Fruit fly (Drosophila melanogaster) whole organism, embryonic: Measurements from ENCODE around the gene CG17549.

Experiments
- ATbp ChIP-seq: fragments of 200-800 bp; sonication (Bioruptor generic); optimal IDR thresholded peaks from 2 replicates; lab custom pipeline; 2017; ENCODE audit warnings: missing biosample characterization, mild to moderate bottlenecking, missing genetic modification characterization, missing genetic modification reagents
- CG10147 ChIP-seq: fragments of 200-800 bp; sonication (Bioruptor generic); optimal IDR thresholded peaks from 2 replicates; lab custom pipeline; 2019; ENCODE audit warnings: missing biosample characterization, mild to moderate bottlenecking, missing genetic modification characterization, moderate library complexity
- CG1024 ChIP-seq: fragments of 200-800 bp; sonication (Bioruptor generic); IDR thresholded peaks from 2 replicates; pipeline ENCODE4 v1.3.6; 2022; ENCODE audit warnings: missing biosample characterization, missing genetic modification characterization
- CG10565 ChIP-seq: fragments of 200-800 bp; sonication (Bioruptor generic); optimal IDR thresholded peaks from 3 replicates; lab custom pipeline; 2016; ENCODE audit warnings: missing biosample characterization, mild to moderate bottlenecking, missing genetic modification characterization
- CG11093 ChIP-seq: fragments of 200-800 bp; sonication (Bioruptor generic); IDR thresholded peaks from 3 replicates; pipeline ENCODE4 v1.3.6; 2022; ENCODE audit warnings: missing biosample characterization, missing genetic modification characterization
- CG11695 ChIP-seq: fragments of 200-800 bp; sonication (Bioruptor generic); IDR thresholded peaks from 3 replicates; pipeline ENCODE4 v1.3.6; 2022; ENCODE audit warnings: missing biosample characterization, missing genetic modification characterization
- CG11696 ChIP-seq: fragments of 200-800 bp; sonication (Bioruptor generic); IDR thresholded peaks from 2 replicates; pipeline ENCODE4 v1.3.6; 2022; ENCODE audit warnings: missing biosample characterization, missing genetic modification characterization
- CG12155 ChIP-seq: fragments of 200-800 bp; sonication (Bioruptor generic); optimal IDR thresholded peaks from 3 replicates; lab custom pipeline; 2016; ENCODE audit warnings: missing biosample characterization, missing genetic modification characterization
- CG12219 ChIP-seq: fragments of 200-800 bp; sonication (Bioruptor generic); optimal IDR thresholded peaks from 3 replicates; lab custom pipeline; 2018; ENCODE audit warnings: missing biosample characterization, mild to moderate bottlenecking, missing genetic modification characterization
- CG14667 ChIP-seq: fragments of 200-800 bp; sonication (Bioruptor generic); IDR thresholded peaks from 2 replicates; pipeline ENCODE4 v1.3.6; 2022; ENCODE audit warnings: missing biosample characterization, missing genetic modification characterization
- CG14965 ChIP-seq: fragments of 200-800 bp; sonication (Bioruptor generic); optimal IDR thresholded peaks from 2 replicates; lab custom pipeline; 2016; ENCODE audit warnings: missing biosample characterization, missing genetic modification characterization, borderline replicate concordance
- CG17359 ChIP-seq: fragments of 200-800 bp; sonication (Bioruptor generic); optimal IDR thresholded peaks from 3 replicates; lab custom pipeline; 2018; ENCODE audit warnings: missing biosample characterization, mild to moderate bottlenecking, missing genetic modification characterization, moderate library complexity
- CG17612 ChIP-seq: fragments of 200-800 bp; sonication (Bioruptor generic); IDR thresholded peaks from 2 replicates; pipeline ENCODE4 v1.3.6; 2022; ENCODE audit warnings: missing biosample characterization, missing genetic modification characterization
- CG1832 ChIP-seq: fragments of 200-800 bp; sonication (Bioruptor generic); optimal IDR thresholded peaks from 2 replicates; lab custom pipeline; 2017; ENCODE audit warnings: missing biosample characterization, mild to moderate bottlenecking, missing genetic modification characterization, inconsistent platforms
- CG2875 ChIP-seq: fragments of 200-800 bp; sonication (Bioruptor generic); optimal IDR thresholded peaks from 2 replicates; lab custom pipeline; 2017; ENCODE audit warnings: missing biosample characterization, mild to moderate bottlenecking, missing genetic modification characterization, missing genetic modification reagents
- CG2889 ChIP-seq: fragments of 200-800 bp; sonication (Bioruptor generic); IDR thresholded peaks from 3 replicates; pipeline ENCODE4 v1.3.6; 2022; ENCODE audit warnings: missing biosample characterization, missing genetic modification characterization
- CG3407 ChIP-seq: fragments of 200-800 bp; sonication (Bioruptor generic); optimal IDR thresholded peaks from 2 replicates; lab custom pipeline; 2018; ENCODE audit warnings: missing biosample characterization, mild to moderate bottlenecking, missing genetic modification characterization
- CG6254 ChIP-seq: fragments of 200-800 bp; sonication (Bioruptor generic); optimal IDR thresholded peaks from 3 replicates; lab custom pipeline; 2017; ENCODE audit warnings: mild to moderate bottlenecking, missing biosample characterization, missing genetic modification reagents, missing genetic modification characterization
- CG6683 ChIP-seq: fragments of 200-800 bp; sonication (Bioruptor generic); optimal IDR thresholded peaks from 2 replicates; lab custom pipeline; 2017; ENCODE audit warnings: missing biosample characterization, mild to moderate bottlenecking, missing genetic modification characterization, missing genetic modification reagents
- CG6813 ChIP-seq: fragments of 200-800 bp; sonication (Bioruptor generic); optimal IDR thresholded peaks from 2 replicates; lab custom pipeline; 2017; ENCODE audit warnings: missing biosample characterization, missing genetic modification characterization, mild to moderate bottlenecking, moderate library complexity, missing genetic modification reagents
- CG6854 ChIP-seq: fragments of 200-800 bp; sonication (Bioruptor generic); optimal IDR thresholded peaks from 3 replicates; lab custom pipeline; 2017; ENCODE audit warnings: missing biosample characterization, mild to moderate bottlenecking, missing genetic modification characterization
- CG7372 ChIP-seq: fragments of 200-800 bp; sonication (Bioruptor generic); IDR thresholded peaks from 2 replicates; pipeline ENCODE4 v1.3.6; 2022; ENCODE audit warnings: missing biosample characterization, missing genetic modification characterization
- CG7556 ChIP-seq: fragments of 200-800 bp; sonication (Bioruptor generic); optimal IDR thresholded peaks from 2 replicates; lab custom pipeline; 2017; ENCODE audit warnings: missing biosample characterization, mild to moderate bottlenecking, missing genetic modification characterization
- CG7745 ChIP-seq: fragments of 200-800 bp; sonication (Bioruptor generic); optimal IDR thresholded peaks from 2 replicates; lab custom pipeline; 2018; ENCODE audit warnings: missing biosample characterization, mild to moderate bottlenecking, missing genetic modification characterization, moderate library complexity
- CG8944 ChIP-seq: fragments of 200-800 bp; sonication (Bioruptor generic); optimal IDR thresholded peaks from 3 replicates; lab custom pipeline; 2016; ENCODE audit warnings: missing biosample characterization, missing genetic modification characterization
- D19A ChIP-seq: fragments of 200-800 bp; optimal IDR thresholded peaks from 3 replicates; lab custom pipeline; 2019; ENCODE audit warnings: missing biosample characterization, mild to moderate bottlenecking, missing genetic modification characterization, moderate library complexity
- Dbx ChIP-seq: fragments of 200-800 bp; sonication (Bioruptor generic); IDR thresholded peaks from 3 replicates; pipeline ENCODE4 v1.3.6; 2022; ENCODE audit warnings: missing biosample characterization, missing genetic modification characterization
- ERR ChIP-seq: fragments of 200-800 bp; sonication (Bioruptor generic); optimal IDR thresholded peaks from 2 replicates; lab custom pipeline; 2016; ENCODE audit warnings: missing biosample characterization, missing genetic modification characterization
- Fer1 ChIP-seq: fragments of 200-800 bp; sonication (Bioruptor generic); optimal IDR thresholded peaks from 2 replicates; lab custom pipeline; 2017; ENCODE audit warnings: missing biosample characterization, mild to moderate bottlenecking, missing genetic modification characterization
- Gug ChIP-seq: fragments of 200-800 bp; sonication (Bioruptor generic); IDR thresholded peaks from 4 replicates; pipeline ENCODE4 v1.3.6; 2022; ENCODE audit warnings: missing biosample characterization, missing genetic modification characterization
- Hr39 ChIP-seq: fragments of >200 bp; optimal IDR thresholded peaks from 2 replicates; lab custom pipeline; 2017
- Lim3 ChIP-seq: fragments of 200-800 bp; sonication (Bioruptor generic); IDR thresholded peaks from 2 replicates; pipeline ENCODE4 v1.3.6; 2022; ENCODE audit warnings: missing biosample characterization, missing genetic modification characterization
- MBD-R2 ChIP-seq: fragments of 200-800 bp; sonication (Bioruptor generic); IDR thresholded peaks from 2 replicates; pipeline ENCODE4 v1.3.6; 2022; ENCODE audit warnings: missing biosample characterization, missing genetic modification characterization
- bab2 ChIP-seq: fragments of 200-800 bp; sonication (Bioruptor generic); optimal IDR thresholded peaks from 2 replicates; lab custom pipeline; 2016; ENCODE audit warnings: missing biosample characterization, missing genetic modification characterization
- cg ChIP-seq: fragments of 200-800 bp; sonication (Bioruptor generic); optimal IDR thresholded peaks from 3 replicates; lab custom pipeline; 2019; ENCODE audit warnings: missing biosample characterization, mild to moderate bottlenecking, missing genetic modification characterization, moderate library complexity
- chif ChIP-seq, 2 experiments: fragments of 200-800 bp; sonication (Bioruptor generic); optimal IDR thresholded peaks; 3 replicates each; lab custom pipeline; 2016; ENCODE audit warnings: missing biosample characterization in 2 of 2, missing genetic modification characterization in 2 of 2
- cwo ChIP-seq: fragments of 200-800 bp; sonication (Bioruptor generic); optimal IDR thresholded peaks from 3 replicates; lab custom pipeline; 2017; ENCODE audit warnings: missing biosample characterization, missing genetic modification characterization, mild to moderate bottlenecking, moderate library complexity, missing genetic modification reagents
- disco-r ChIP-seq: fragments of 200-800 bp; sonication (Bioruptor generic); optimal IDR thresholded peaks from 2 replicates; lab custom pipeline; 2016; ENCODE audit warnings: missing biosample characterization, missing genetic modification characterization
- ems ChIP-seq: fragments of 200-800 bp; sonication (Bioruptor generic); optimal IDR thresholded peaks from 3 replicates; lab custom pipeline; 2016; ENCODE audit warnings: missing biosample characterization, missing genetic modification characterization
- fru ChIP-seq: fragments of >200 bp; optimal IDR thresholded peaks from 2 replicates; lab custom pipeline; 2017
- ftz-f1 ChIP-seq: fragments of 200-800 bp; sonication (Bioruptor generic); optimal IDR thresholded peaks from 2 replicates; lab custom pipeline; 2016; ENCODE audit warnings: missing biosample characterization, missing genetic modification characterization
- grau ChIP-seq: fragments of 200-800 bp; optimal IDR thresholded peaks from 3 replicates; lab custom pipeline; 2019; ENCODE audit warnings: missing biosample characterization, mild to moderate bottlenecking, missing genetic modification characterization, moderate library complexity
- gsb-n ChIP-seq: fragments of 200-800 bp; sonication (Bioruptor generic); optimal IDR thresholded peaks from 3 replicates; lab custom pipeline; 2018; ENCODE audit warnings: missing biosample characterization, mild to moderate bottlenecking, missing genetic modification characterization
- lbe ChIP-seq: fragments of 200-800 bp; sonication (Bioruptor generic); optimal IDR thresholded peaks from 2 replicates; lab custom pipeline; 2016; ENCODE audit warnings: missing biosample characterization, mild to moderate bottlenecking, missing genetic modification characterization
- lilli ChIP-seq: fragments of 200-800 bp; sonication (Bioruptor generic); optimal IDR thresholded peaks from 3 replicates; lab custom pipeline; 2016; ENCODE audit warnings: missing biosample characterization, missing genetic modification characterization
- nau ChIP-seq: fragments of 200-800 bp; sonication (Bioruptor generic); optimal IDR thresholded peaks from 3 replicates; lab custom pipeline; 2017; ENCODE audit warnings: missing biosample characterization, mild to moderate bottlenecking, missing genetic modification characterization, missing genetic modification reagents
- nom ChIP-seq: fragments of 200-800 bp; sonication (Bioruptor generic); optimal IDR thresholded peaks from 2 replicates; lab custom pipeline; 2017; ENCODE audit warnings: missing biosample characterization, missing genetic modification characterization, mild to moderate bottlenecking, moderate library complexity, missing genetic modification reagents
- onecut ChIP-seq: fragments of 200-800 bp; sonication (Bioruptor generic); IDR thresholded peaks from 2 replicates; pipeline ENCODE4 v1.3.6; 2022; ENCODE audit warnings: missing biosample characterization, missing genetic modification characterization
- scrt ChIP-seq: fragments of 200-800 bp; sonication (Bioruptor generic); optimal IDR thresholded peaks from 2 replicates; lab custom pipeline; 2018; ENCODE audit warnings: missing biosample characterization, mild to moderate bottlenecking, missing genetic modification characterization, moderate library complexity
- sens-2 ChIP-seq: fragments of 200-800 bp; sonication (Bioruptor generic); IDR thresholded peaks from 2 replicates; pipeline ENCODE4 v1.3.6; 2022; ENCODE audit warnings: missing biosample characterization, missing genetic modification characterization
- shn ChIP-seq: fragments of 200-800 bp; sonication (Bioruptor generic); optimal IDR thresholded peaks from 3 replicates; lab custom pipeline; 2016; ENCODE audit warnings: missing biosample characterization, missing genetic modification characterization
- sim ChIP-seq: fragments of 200-800 bp; sonication (Bioruptor generic); IDR thresholded peaks from 2 replicates; pipeline ENCODE4 v1.3.6; 2022; ENCODE audit warnings: missing biosample characterization, missing genetic modification characterization

CG17549 gene

DNA sequence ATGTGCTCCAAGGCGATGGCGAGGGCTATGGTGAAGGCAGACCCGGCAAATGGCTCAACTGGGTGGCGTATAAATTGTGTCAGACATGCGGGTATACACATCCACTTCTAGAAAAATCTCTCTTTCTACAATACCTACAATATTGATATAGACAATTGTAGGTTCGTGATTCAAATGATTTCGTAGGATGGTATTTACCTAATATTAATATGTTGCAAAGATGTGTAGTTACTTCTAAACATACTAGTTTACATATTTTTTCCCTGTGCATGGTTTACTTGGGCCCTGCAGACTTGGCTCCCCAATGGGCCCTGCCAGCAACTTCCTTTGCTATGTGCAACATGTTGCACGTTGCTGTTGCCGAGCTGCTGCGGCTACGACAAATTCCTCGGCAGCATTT lies 47.9 kb downstream of the CG17549 start (continued):
- TF ChIP-seq ATbp (GFP tag; lab: Kevin White, UChicago) (peak; percentile 28), bab2 (peak; percentile 29), CG7372 (GFP tag; lab: Robert Waterston, UW) (no peak), gsb-n (tag; lab: Kevin White, UChicago) (peak; percentile 67), D19A (tag; lab: Kevin White, UChicago) (peak; percentile 7), sim (GFP tag; lab: Robert Waterston, UW) (0 out of 2 replicates have a peak, but pooled peaks have one; percentile 28), lilli (GFP tag; lab: Kevin White, UChicago) (peak; percentile 1), CG12219 (GFP tag; lab: Kevin White, UChicago) (peak; percentile 45), ftz-f1 (GFP tag; lab: Kevin White, UChicago) (no peak), Dbx (GFP tag; lab: Robert Waterston, UW) (no peak), CG6813 (GFP tag; lab: Kevin White, UChicago) (no peak), CG2889 (no peak), chif (GFP tag; optimal IDR thresholded peaks at IDR 0.05; lab: Kevin White, UChicago) (peak; percentile 5 to 59), CG8944 (peak; percentile 4), grau (tag; lab: Kevin White, UChicago) (peak; percentile 48), onecut (peak; percentile 19; the same call in 1 of the 2 replicates), Fer1 (no peak), Gug (GFP tag; lab: Robert Waterston, UW) (no peak), CG7745 (no peak), CG1024 (GFP tag; lab: Robert Waterston, UW) (0 out of 2 replicates have a peak, but pooled peaks have one; percentile 16), ems (GFP tag; lab: Kevin White, UChicago) (no peak), CG2875 (peak; percentile 50), CG6254 (GFP tag; lab: Kevin White, UChicago) (peak; percentile 55), MBD-R2 (GFP tag; lab: Robert Waterston, UW) (no peak), CG6683 (GFP tag; lab: Kevin White, UChicago) (no peak), CG11695 (GFP tag; lab: Robert Waterston, UW) (0 out of 3 replicates have a peak, but pooled peaks have one; percentile 16), CG6854 (GFP tag; lab: Kevin White, UChicago) (no peak), CG14667 (GFP tag; lab: Robert Waterston, UW) (no peak), CG12155 (peak; percentile 30), cwo (GFP tag; lab: Kevin White, UChicago) (no peak), CG14965 (GFP tag; lab: Kevin White, UChicago) (no peak), Hr39 (lab: Kevin White, UChicago) (no peak), disco-r (GFP tag; lab: Kevin White, UChicago) (no peak), fru (no peak), cg (GFP tag; lab: Kevin White, UChicago) (no peak), scrt (GFP tag; lab: Kevin White, UChicago) (no peak), nau (GFP tag; lab: Kevin White, UChicago) (no peak), CG10565 (no peak), shn (GFP tag; lab: Kevin White, UChicago) (no peak), lbe (no peak), CG11093 (GFP tag; lab: Robert Waterston, UW) (peak; percentile 60; the same call in 1 of the 3 replicates), nom (GFP tag; lab: Kevin White, UChicago) (peak; percentile 86), sens-2 (GFP tag; lab: Robert Waterston, UW) (no peak), CG1832 (GFP tag; lab: Kevin White, UChicago) (no peak), CG17612 (no peak), CG7556 (GFP tag; lab: Kevin White, UChicago) (peak; percentile 26), ERR (GFP tag; lab: Kevin White, UChicago) (no peak), CG11696 (no peak), CG3407 (GFP tag; lab: Kevin White, UChicago) (peak; percentile 41), CG17359 (tag; lab: Kevin White, UChicago) (peak; percentile 41), Lim3 (GFP tag; lab: Robert Waterston, UW) (no peak), CG10147 (GFP tag; lab: Kevin White, UChicago) (no peak)
